Fruit fly (Drosophila melanogaster) whole organism, embryonic: ENCODE measurements around the gene lectin-37Db.

ENCODE experiments used
- Bteb2 ChIP-seq: fragments of 200-800 bp; sonication (Bioruptor generic); optimal IDR thresholded peaks from 2 replicates; lab custom pipeline; 2016; ENCODE audit warnings: missing biosample characterization, missing genetic modification characterization
- C15 ChIP-seq: fragments of 200-800 bp; sonication (Bioruptor generic); IDR thresholded peaks from 3 replicates; pipeline ENCODE4 v1.3.6; 2022; ENCODE audit warnings: missing biosample characterization, missing genetic modification characterization
- CG14667 ChIP-seq: fragments of 200-800 bp; sonication (Bioruptor generic); IDR thresholded peaks from 2 replicates; pipeline ENCODE4 v1.3.6; 2022; ENCODE audit warnings: missing biosample characterization, missing genetic modification characterization
- CG17361 ChIP-seq: fragments of 200-800 bp; sonication (Bioruptor generic); IDR thresholded peaks from 3 replicates; pipeline ENCODE4 v1.3.6; 2022; ENCODE audit warnings: missing biosample characterization, missing genetic modification characterization
- CG18619 ChIP-seq: fragments of 200-800 bp; sonication (Bioruptor generic); optimal IDR thresholded peaks from 3 replicates; lab custom pipeline; 2017; ENCODE audit warnings: missing biosample characterization, mild to moderate bottlenecking, missing genetic modification characterization
- CG6175 ChIP-seq: fragments of 200-800 bp; sonication (Bioruptor generic); IDR thresholded peaks from 3 replicates; pipeline ENCODE4 v1.3.6; 2022; ENCODE audit warnings: missing biosample characterization, missing genetic modification characterization
- CG6854 ChIP-seq: fragments of 200-800 bp; sonication (Bioruptor generic); optimal IDR thresholded peaks from 3 replicates; lab custom pipeline; 2017; ENCODE audit warnings: missing biosample characterization, mild to moderate bottlenecking, missing genetic modification characterization
- CG7357 ChIP-seq: fragments of 200-800 bp; sonication (Bioruptor generic); IDR thresholded peaks from 3 replicates; pipeline ENCODE4 v1.3.6; 2022; ENCODE audit warnings: missing biosample characterization, missing genetic modification characterization
- CG8290 ChIP-seq, 3 experiments: fragments of 200-800 bp; sonication (Bioruptor generic); optimal IDR thresholded peaks; 2 replicates each; lab custom pipeline; 2016 to 2019; ENCODE audit warnings: missing biosample characterization in 3 of 3, missing genetic modification characterization in 3 of 3, mild to moderate bottlenecking in 2 of 3, moderate library complexity in 1 of 3
- Camta ChIP-seq: fragments of 200-800 bp; sonication (Bioruptor generic); optimal IDR thresholded peaks from 2 replicates; lab custom pipeline; 2016; ENCODE audit warnings: missing biosample characterization, missing genetic modification characterization
- Deaf1 ChIP-seq: fragments of 200-800 bp; optimal IDR thresholded peaks from 3 replicates; lab custom pipeline; 2019; ENCODE audit warnings: missing biosample characterization, mild to moderate bottlenecking, missing genetic modification characterization, moderate library complexity
- Dref ChIP-seq: fragments of 200-800 bp; sonication (Bioruptor generic); IDR thresholded peaks from 2 replicates; pipeline ENCODE4 v1.3.6; 2022; ENCODE audit warnings: missing biosample characterization, missing genetic modification characterization
- Ets65A ChIP-seq: fragments of 200-800 bp; sonication (Bioruptor generic); peaks from one replicate; lab custom pipeline; 2016; ENCODE audit warnings: missing biosample characterization, missing genetic modification characterization
- HHEX ChIP-seq: fragments of 200-800 bp; sonication (Bioruptor generic); optimal IDR thresholded peaks from 3 replicates; lab custom pipeline; 2017; ENCODE audit warnings: missing biosample characterization, mild to moderate bottlenecking, missing genetic modification characterization, missing genetic modification reagents
- HmgD ChIP-seq: fragments of 200-800 bp; sonication (Bioruptor generic); optimal IDR thresholded peaks from 3 replicates; lab custom pipeline; 2016; ENCODE audit warnings: missing biosample characterization, missing genetic modification characterization
- Hr3 ChIP-seq: fragments of 200-800 bp; sonication (Bioruptor generic); optimal IDR thresholded peaks from 3 replicates; lab custom pipeline; 2016; ENCODE audit warnings: missing biosample characterization, missing genetic modification characterization
- Hr51 ChIP-seq, 2 experiments: fragments of 200-800 bp; sonication (Bioruptor generic); optimal IDR thresholded peaks; 2 replicates in 1 of 2; 3 replicates in 1 of 2; lab custom pipeline; 2016 to 2018; ENCODE audit warnings: missing biosample characterization in 2 of 2, missing genetic modification characterization in 2 of 2, mild to moderate bottlenecking in 1 of 2, moderate library complexity in 1 of 2
- Meics ChIP-seq: fragments of 200-800 bp; sonication (Bioruptor generic); optimal IDR thresholded peaks from 2 replicates; lab custom pipeline; 2017; ENCODE audit warnings: missing biosample characterization, mild to moderate bottlenecking, missing genetic modification characterization
- Oaz ChIP-seq: fragments of 200-800 bp; sonication (Bioruptor generic); IDR thresholded peaks from 2 replicates; pipeline ENCODE4 v1.3.6; 2022; ENCODE audit warnings: missing biosample characterization, missing genetic modification characterization
- Oli ChIP-seq: fragments of 200-800 bp; sonication (Bioruptor generic); optimal IDR thresholded peaks from 2 replicates; lab custom pipeline; 2018; ENCODE audit warnings: missing biosample characterization, mild to moderate bottlenecking, missing genetic modification characterization, moderate library complexity
- Poxn ChIP-seq: fragments of 200-800 bp; sonication (Bioruptor generic); IDR thresholded peaks from 2 replicates; pipeline ENCODE4 v1.3.6; 2022; ENCODE audit warnings: missing biosample characterization, missing genetic modification characterization
- Rx ChIP-seq: fragments of 200-800 bp; sonication (Bioruptor generic); IDR thresholded peaks from 2 replicates; pipeline ENCODE4 v1.3.6; 2022; ENCODE audit warnings: missing biosample characterization, missing genetic modification characterization
- Scr ChIP-seq: fragments of 200-800 bp; sonication (Bioruptor generic); IDR thresholded peaks from 2 replicates; pipeline ENCODE4 v1.3.6; 2022; ENCODE audit warnings: missing biosample characterization, missing genetic modification characterization; ENCODE audit not compliant: partially characterized antibody
- Sox102F ChIP-seq: fragments of 200-800 bp; sonication (Bioruptor generic); optimal IDR thresholded peaks from 2 replicates; lab custom pipeline; 2018; ENCODE audit warnings: missing biosample characterization, mild to moderate bottlenecking, missing genetic modification characterization, moderate library complexity
- Sry-δ ChIP-seq: fragments of 200-800 bp; sonication (Bioruptor generic); optimal IDR thresholded peaks from 2 replicates; lab custom pipeline; 2016; ENCODE audit warnings: missing biosample characterization, missing genetic modification characterization
- Usf ChIP-seq: fragments of 200-800 bp; sonication (Bioruptor generic); optimal IDR thresholded peaks from 2 replicates; lab custom pipeline; 2017; ENCODE audit warnings: missing genotype, missing biosample characterization, missing genetic modification characterization
- az2 ChIP-seq: fragments of 200-800 bp; sonication (Bioruptor generic); optimal IDR thresholded peaks from 3 replicates; lab custom pipeline; 2016; ENCODE audit warnings: missing biosample characterization, missing genetic modification characterization
- bab2 ChIP-seq: fragments of 200-800 bp; sonication (Bioruptor generic); optimal IDR thresholded peaks from 2 replicates; lab custom pipeline; 2016; ENCODE audit warnings: missing biosample characterization, missing genetic modification characterization
- cas ChIP-seq: fragments of 200-800 bp; sonication (Bioruptor generic); IDR thresholded peaks from 2 replicates; pipeline ENCODE4 v1.3.6; 2022; ENCODE audit warnings: missing biosample characterization, missing genetic modification characterization
- en ChIP-seq: fragments of 200-800 bp; sonication (Bioruptor generic); optimal IDR thresholded peaks from 2 replicates; lab custom pipeline; 2016; ENCODE audit warnings: missing biosample characterization, missing genetic modification characterization
- eve ChIP-seq, 2 experiments: fragments of >200 bp; optimal IDR thresholded peaks; 2 replicates each; lab custom pipeline; 2017; ENCODE audit warnings: missing biosample characterization in 2 of 2, missing genetic modification characterization in 2 of 2
- fd3F ChIP-seq: fragments of 200-800 bp; sonication (Bioruptor generic); optimal IDR thresholded peaks from 2 replicates; lab custom pipeline; 2018; ENCODE audit warnings: missing biosample characterization, mild to moderate bottlenecking, missing genetic modification characterization, moderate library complexity
- gcm2 ChIP-seq: fragments of 200-800 bp; sonication (Bioruptor generic); optimal IDR thresholded peaks from 2 replicates; lab custom pipeline; 2016; ENCODE audit warnings: missing biosample characterization, missing genetic modification characterization
- gro ChIP-seq: fragments of 200-800 bp; sonication (Bioruptor generic); optimal IDR thresholded peaks from 2 replicates; lab custom pipeline; 2016; ENCODE audit warnings: missing biosample characterization, missing genetic modification characterization
- jigr1 ChIP-seq: fragments of 200-800 bp; sonication (Bioruptor generic); IDR thresholded peaks from 3 replicates; pipeline ENCODE4 v1.3.6; 2022; ENCODE audit warnings: missing biosample characterization, missing genetic modification characterization
- jumu ChIP-seq: fragments of 200-800 bp; sonication (Bioruptor generic); optimal IDR thresholded peaks from 3 replicates; lab custom pipeline; 2016; ENCODE audit warnings: missing biosample characterization, missing genetic modification characterization
- klu ChIP-seq: fragments of 200-800 bp; sonication (Bioruptor generic); IDR thresholded peaks from 2 replicates; pipeline ENCODE4 v1.3.6; 2022; ENCODE audit warnings: missing biosample characterization, missing genetic modification characterization
- otp ChIP-seq: fragments of 200-800 bp; sonication (Bioruptor generic); IDR thresholded peaks from 3 replicates; pipeline ENCODE4, ENCODE4 v1.3.6; 2022; ENCODE audit warnings: missing biosample characterization, missing genetic modification characterization
- peb ChIP-seq: fragments of 200-800 bp; sonication (Bioruptor generic); IDR thresholded peaks from 2 replicates; pipeline ENCODE4 v1.3.6; 2022; ENCODE audit warnings: missing biosample characterization, missing genetic modification characterization
- pho ChIP-seq: fragments of 200-800 bp; sonication (Bioruptor generic); optimal IDR thresholded peaks from 2 replicates; lab custom pipeline; 2016; ENCODE audit warnings: missing biosample characterization, missing genetic modification characterization
- pita ChIP-seq: fragments of 200-800 bp; sonication (Bioruptor generic); optimal IDR thresholded peaks from 2 replicates; lab custom pipeline; 2017; ENCODE audit warnings: missing biosample characterization, mild to moderate bottlenecking, missing genetic modification characterization
- sens-2 ChIP-seq: fragments of 200-800 bp; sonication (Bioruptor generic); IDR thresholded peaks from 2 replicates; pipeline ENCODE4 v1.3.6; 2022; ENCODE audit warnings: missing biosample characterization, missing genetic modification characterization
- sob ChIP-seq: fragments of 200-800 bp; sonication (Bioruptor generic); IDR thresholded peaks from 2 replicates; pipeline ENCODE4 v1.3.6; 2022; ENCODE audit warnings: missing biosample characterization, missing genetic modification characterization
- stwl ChIP-seq: fragments of 200-800 bp; sonication (Bioruptor generic); optimal IDR thresholded peaks from 3 replicates; lab custom pipeline; 2018; ENCODE audit warnings: missing biosample characterization, mild to moderate bottlenecking, missing genetic modification characterization, moderate library complexity
- sug ChIP-seq: fragments of 200-800 bp; optimal IDR thresholded peaks from 2 replicates; lab custom pipeline; 2019; ENCODE audit warnings: missing biosample characterization, mild to moderate bottlenecking, missing genetic modification characterization, moderate library complexity
- tup ChIP-seq: fragments of 200-800 bp; sonication (Bioruptor generic); optimal IDR thresholded peaks from 2 replicates; lab custom pipeline; 2016; ENCODE audit warnings: missing biosample characterization, mild to moderate bottlenecking, missing genetic modification characterization, moderate library complexity

Gene lectin-37Db

DNA sequence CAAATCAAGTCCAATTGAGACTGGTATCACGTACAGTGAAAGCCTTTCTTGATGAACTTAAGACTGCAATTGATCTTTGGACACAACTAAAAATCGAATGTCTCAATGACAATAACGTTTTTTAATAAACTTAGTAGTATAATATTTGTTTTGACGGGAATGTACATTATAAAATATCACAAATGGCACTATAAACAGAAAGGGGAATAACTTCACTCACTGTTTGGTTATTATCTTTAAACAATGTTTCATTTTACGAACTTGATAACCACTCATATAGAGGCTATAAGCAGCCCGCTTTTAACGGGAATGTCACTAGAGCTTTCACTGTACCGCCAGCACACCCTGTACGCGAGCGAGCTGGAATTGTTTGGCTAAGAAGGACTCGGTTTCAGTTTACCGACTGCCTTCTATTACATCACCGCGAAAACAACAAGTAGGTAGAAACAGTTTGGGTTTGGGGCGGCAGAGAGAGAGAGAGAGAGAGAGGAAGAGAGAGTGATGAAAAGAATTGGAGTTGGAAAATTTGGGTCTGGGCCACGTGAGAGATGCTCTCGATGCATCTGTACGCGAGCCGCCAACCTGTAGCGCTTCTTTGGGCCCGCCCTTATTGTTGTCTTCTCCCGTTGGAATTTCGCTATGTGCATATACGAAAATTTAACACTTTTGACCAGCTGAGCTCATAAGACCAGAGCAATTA is 21.1 kb upstream of the lectin-37Db start (continued):
- peak; percentile 17 for TF ChIP-seq Deaf1 (tag; lab: Kevin White, UChicago)
- no peak for TF ChIP-seq sens-2 (GFP tag; lab: Robert Waterston, UW)
- TF ChIP-seq CG14667 (GFP tag; lab: Robert Waterston, UW), result no peak
- peak; percentile 49 for TF ChIP-seq Meics
- peak; percentile 16 for TF ChIP-seq az2
- no peak for TF ChIP-seq peb (GFP tag; lab: Robert Waterston, UW)
- no peak for TF ChIP-seq Ets65A (GFP tag; lab: Kevin White, UChicago)
- peak; percentile 32 for TF ChIP-seq Oli (tag; lab: Kevin White, UChicago)
- TF ChIP-seq eve (GFP tag; optimal IDR thresholded peaks at IDR 0.05; lab: Kevin White, UChicago), result peak in 1 of 2 experiments; percentile 79
- no peak for TF ChIP-seq CG8290 (GFP tag; optimal IDR thresholded peaks at IDR 0.05; lab: Kevin White, UChicago)
- peak in 1 of 2 experiments; percentile 8 for TF ChIP-seq CG8290 (tag; optimal IDR thresholded peaks at IDR 0.05; lab: Kevin White, UChicago)
- no peak for TF ChIP-seq otp
- TF ChIP-seq Dref, result no peak
- TF ChIP-seq jumu (GFP tag; lab: Kevin White, UChicago), result no peak
- peak; percentile 51; the same call in 2 of the 3 replicates for TF ChIP-seq CG17361 (GFP tag; lab: Robert Waterston, UW)

DNA sequence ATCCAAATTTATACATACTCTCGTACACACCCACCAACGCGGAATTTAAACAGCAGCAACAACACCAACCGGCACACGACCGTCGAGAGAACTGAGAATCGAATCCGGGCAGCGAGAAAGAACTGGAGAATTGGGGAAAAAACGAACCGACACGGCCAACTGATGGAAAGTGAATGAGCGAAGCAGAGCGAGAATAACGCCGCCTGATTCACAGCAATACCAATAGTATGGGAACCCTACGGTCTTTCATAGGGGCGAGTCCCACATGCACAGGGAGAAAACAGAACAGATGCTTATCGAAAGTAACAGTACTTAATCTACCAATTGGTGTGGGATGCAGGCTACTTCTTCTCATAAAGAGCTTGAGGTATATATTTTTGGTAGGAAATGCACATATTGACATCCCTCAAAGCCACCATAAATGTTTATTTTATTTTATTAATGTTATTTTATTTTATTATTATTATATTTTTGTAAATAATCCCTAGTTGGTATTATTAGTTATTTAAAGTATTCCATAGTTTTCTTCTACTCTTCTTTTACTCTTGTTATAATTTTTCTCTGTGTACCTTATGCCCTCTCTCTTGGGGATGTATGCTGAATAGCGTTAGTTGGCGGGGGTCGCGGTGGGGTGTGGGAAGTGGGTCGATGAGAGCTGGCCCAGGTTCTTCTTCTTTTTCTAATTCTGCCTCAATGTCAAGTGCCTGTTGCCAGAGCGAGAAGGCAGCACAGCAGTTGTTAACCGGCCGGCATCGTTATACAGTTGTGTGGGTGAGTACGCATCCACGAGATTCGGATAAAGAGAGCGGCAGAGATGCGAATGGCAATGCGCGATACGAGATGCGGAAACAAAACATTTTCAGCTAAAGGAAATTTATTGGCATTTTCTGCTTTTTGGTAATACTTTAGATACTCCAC is 20.3 kb upstream of the lectin-37Db start, which contains the start of gene CG17544:
CG17544 (minus strand) TSS at position 177 of the 918 bp plus-strand sequence.
- TF ChIP-seq gro (GFP tag; lab: Kevin White, UChicago) (peak; percentile 51), sob (peak; percentile 56; the same call in 1 of the 2 replicates), Hr3 (GFP tag; lab: Kevin White, UChicago) (peak; percentile 86), jigr1 (GFP tag; lab: Robert Waterston, UW) (peak; percentile 11; the same call in 1 of the 3 replicates), HmgD (no peak), CG8290 (GFP tag; optimal IDR thresholded peaks at IDR 0.05; lab: Kevin White, UChicago) (peak; percentile 19), CG8290 (tag; optimal IDR thresholded peaks at IDR 0.05; lab: Kevin White, UChicago) (peak in 1 of 2 experiments; percentile 75), HHEX (GFP tag; lab: Kevin White, UChicago) (peak; percentile 83), bab2 (no peak), Sox102F (GFP tag; lab: Kevin White, UChicago) (peak; percentile 71), CG6854 (GFP tag; lab: Kevin White, UChicago) (peak; percentile 73), Poxn (GFP tag; lab: Robert Waterston, UW) (0 out of 2 replicates have a peak, but pooled peaks have one; percentile 51), tup (GFP tag; lab: Kevin White, UChicago) (no peak), CG7357 (GFP tag; lab: Robert Waterston, UW) (0 out of 3 replicates have a peak, but pooled peaks have one; percentile 42), en (GFP tag; lab: Kevin White, UChicago) (no peak), Usf (peak; percentile 66), Sry-δ (GFP tag; lab: Kevin White, UChicago) (no peak), sug (tag; lab: Kevin White, UChicago) (peak; percentile 81), Hr51 (GFP tag; optimal IDR thresholded peaks at IDR 0.05; lab: Kevin White, UChicago) (peak; percentile 36 to 83), Camta (GFP tag; lab: Kevin White, UChicago) (no peak), Rx (GFP tag; lab: Robert Waterston, UW) (peak; percentile 52; the same call in 1 of the 2 replicates), fd3F (GFP tag; lab: Kevin White, UChicago) (peak; percentile 53), klu (peak; percentile 69; the same call in 1 of the 2 replicates), Bteb2 (GFP tag; lab: Kevin White, UChicago) (no peak), gcm2 (GFP tag; lab: Kevin White, UChicago) (no peak), cas (no peak), CG18619 (GFP tag; lab: Kevin White, UChicago) (peak; percentile 87), CG6175 (peak; percentile 49; the same call in 1 of the 3 replicates), pho (GFP tag; lab: Kevin White, UChicago) (peak; percentile 26), Scr (GFP tag; lab: Robert Waterston, UW) (no peak), pita (GFP tag; lab: Kevin White, UChicago) (no peak), Dref (no peak), C15 (GFP tag; lab: Robert Waterston, UW) (no peak), stwl (no peak), Oaz (GFP tag; lab: Robert Waterston, UW) (no peak)
